Fruit fly (Drosophila melanogaster) whole organism, embryonic: ENCODE results near the gene Hmbs.
A peak's percentile ranks its signal among the peaks of the same experiment; 100 is the strongest.

Source experiments
- Ada2b ChIP-seq: fragments of 200-800 bp; sonication (Bioruptor generic); IDR thresholded peaks from 2 replicates; pipeline ENCODE4 v1.3.6; 2022; ENCODE audit warnings: missing biosample characterization, missing genetic modification characterization
- Bteb2 ChIP-seq: fragments of 200-800 bp; sonication (Bioruptor generic); optimal IDR thresholded peaks from 2 replicates; lab custom pipeline; 2016; ENCODE audit warnings: missing biosample characterization, missing genetic modification characterization
- CG10267 ChIP-seq: fragments of 200-800 bp; sonication (Bioruptor generic); optimal IDR thresholded peaks from 2 replicates; lab custom pipeline; 2018; ENCODE audit warnings: missing biosample characterization, mild to moderate bottlenecking, missing genetic modification characterization, moderate library complexity
- CG10321 ChIP-seq: fragments of 200-800 bp; sonication (Bioruptor generic); IDR thresholded peaks from 2 replicates; pipeline ENCODE4 v1.3.6; 2022; ENCODE audit warnings: missing biosample characterization, missing genetic modification characterization
- CG10654 ChIP-seq: fragments of 200-800 bp; sonication (Bioruptor generic); optimal IDR thresholded peaks from 2 replicates; lab custom pipeline; 2016; ENCODE audit warnings: missing biosample characterization, missing genetic modification characterization
- CG11504 ChIP-seq: fragments of 200-800 bp; sonication (Bioruptor generic); optimal IDR thresholded peaks from 3 replicates; lab custom pipeline; 2019; ENCODE audit warnings: missing biosample characterization, mild to moderate bottlenecking, missing genetic modification characterization, moderate library complexity
- CG13624 ChIP-seq: fragments of 200-800 bp; sonication (Bioruptor generic); optimal IDR thresholded peaks from 2 replicates; lab custom pipeline; 2016; ENCODE audit warnings: missing biosample characterization, missing genetic modification characterization
- CG13894 ChIP-seq: fragments of 200-800 bp; sonication (Bioruptor generic); optimal IDR thresholded peaks from 3 replicates; lab custom pipeline; 2018; ENCODE audit warnings: missing biosample characterization, mild to moderate bottlenecking, missing genetic modification characterization, moderate library complexity
- CG15073 ChIP-seq: fragments of 200-800 bp; sonication (Bioruptor generic); optimal IDR thresholded peaks from 2 replicates; lab custom pipeline; 2016; ENCODE audit warnings: missing biosample characterization, missing genetic modification characterization
- CG1529 ChIP-seq: fragments of 200-800 bp; sonication (Bioruptor generic); optimal IDR thresholded peaks from 3 replicates; lab custom pipeline; 2018; ENCODE audit warnings: missing biosample characterization, missing genetic modification characterization
- CG17912 ChIP-seq: fragments of 200-800 bp; sonication (Bioruptor generic); optimal IDR thresholded peaks from 2 replicates; lab custom pipeline; 2018; ENCODE audit warnings: missing biosample characterization, mild to moderate bottlenecking, missing genetic modification characterization
- CG2129 ChIP-seq: fragments of 200-800 bp; sonication (Bioruptor generic); IDR thresholded peaks from 2 replicates; pipeline ENCODE4 v1.3.6; 2022; ENCODE audit warnings: missing biosample characterization, missing genetic modification characterization; ENCODE audit not compliant: partially characterized antibody
- CG2678 ChIP-seq: fragments of 200-800 bp; sonication (Bioruptor generic); optimal IDR thresholded peaks from 3 replicates; lab custom pipeline; 2019; ENCODE audit warnings: missing biosample characterization, mild to moderate bottlenecking, missing genetic modification characterization, moderate library complexity
- CG33557 ChIP-seq: fragments of 200-800 bp; sonication (Bioruptor generic); optimal IDR thresholded peaks from 2 replicates; lab custom pipeline; 2019; ENCODE audit warnings: missing biosample characterization, mild to moderate bottlenecking, missing genetic modification characterization, moderate library complexity
- CG42726 ChIP-seq: fragments of 200-800 bp; sonication (Bioruptor generic); IDR thresholded peaks from 2 replicates; pipeline ENCODE4 v1.3.6; 2022; ENCODE audit warnings: missing biosample characterization, missing genetic modification characterization; ENCODE audit not compliant: partially characterized antibody
- CG4328 ChIP-seq: fragments of 200-800 bp; sonication (Bioruptor generic); optimal IDR thresholded peaks from 3 replicates; lab custom pipeline; 2017; ENCODE audit warnings: missing biosample characterization, missing genetic modification reagents, missing genetic modification characterization
- CG4424 ChIP-seq: fragments of 200-800 bp; sonication (Bioruptor generic); optimal IDR thresholded peaks from 3 replicates; lab custom pipeline; 2016; ENCODE audit warnings: missing biosample characterization, missing genetic modification characterization
- CG6854 ChIP-seq: fragments of 200-800 bp; sonication (Bioruptor generic); optimal IDR thresholded peaks from 3 replicates; lab custom pipeline; 2017; ENCODE audit warnings: missing biosample characterization, mild to moderate bottlenecking, missing genetic modification characterization
- CG7745 ChIP-seq: fragments of 200-800 bp; sonication (Bioruptor generic); optimal IDR thresholded peaks from 2 replicates; lab custom pipeline; 2018; ENCODE audit warnings: missing biosample characterization, mild to moderate bottlenecking, missing genetic modification characterization, moderate library complexity
- CG8290 ChIP-seq, 3 experiments: fragments of 200-800 bp; sonication (Bioruptor generic); optimal IDR thresholded peaks; 2 replicates each; lab custom pipeline; 2016 to 2019; ENCODE audit warnings: missing biosample characterization in 3 of 3, missing genetic modification characterization in 3 of 3, mild to moderate bottlenecking in 2 of 3, moderate library complexity in 1 of 3
- CG8388 ChIP-seq: fragments of 200-800 bp; sonication (Bioruptor generic); optimal IDR thresholded peaks from 2 replicates; lab custom pipeline; 2019; ENCODE audit warnings: missing biosample characterization, mild to moderate bottlenecking, missing genetic modification characterization, moderate library complexity
- CG9876 ChIP-seq: fragments of 200-800 bp; sonication (Bioruptor generic); optimal IDR thresholded peaks from 2 replicates; lab custom pipeline; 2016; ENCODE audit warnings: missing biosample characterization, missing genetic modification characterization
- Camta ChIP-seq: fragments of 200-800 bp; sonication (Bioruptor generic); optimal IDR thresholded peaks from 2 replicates; lab custom pipeline; 2016; ENCODE audit warnings: missing biosample characterization, missing genetic modification characterization
- Dbx ChIP-seq: fragments of 200-800 bp; sonication (Bioruptor generic); IDR thresholded peaks from 3 replicates; pipeline ENCODE4 v1.3.6; 2022; ENCODE audit warnings: missing biosample characterization, missing genetic modification characterization
- Dref ChIP-seq: fragments of 200-800 bp; sonication (Bioruptor generic); IDR thresholded peaks from 2 replicates; pipeline ENCODE4 v1.3.6; 2022; ENCODE audit warnings: missing biosample characterization, missing genetic modification characterization
- GATAe ChIP-seq: fragments of 200-800 bp; sonication (Bioruptor generic); conservative IDR thresholded peaks from 2 replicates; pipeline ENCODE4 v1.3.6; 2022; ENCODE audit warnings: missing biosample characterization, missing genetic modification characterization
- Pdp1 ChIP-seq, 2 experiments: fragments of 200-800 bp; sonication (Bioruptor generic); optimal IDR thresholded peaks; 3 replicates each; lab custom pipeline; 2016; ENCODE audit warnings: missing biosample characterization in 2 of 2, missing genetic modification characterization in 2 of 2, mild to moderate bottlenecking in 1 of 2, moderate library complexity in 1 of 2
- Vsx1 ChIP-seq: fragments of 200-800 bp; sonication (Bioruptor generic); optimal IDR thresholded peaks from 2 replicates; lab custom pipeline; 2017; ENCODE audit warnings: missing biosample characterization, mild to moderate bottlenecking, missing genetic modification characterization, missing genetic modification reagents
- ara ChIP-seq: fragments of 200-800 bp; sonication (Bioruptor generic); IDR thresholded peaks from 2 replicates; pipeline ENCODE4 v1.3.6; 2022; ENCODE audit warnings: missing biosample characterization, missing genetic modification characterization
- dan ChIP-seq: fragments of 200-800 bp; sonication (Bioruptor generic); IDR thresholded peaks from 2 replicates; pipeline ENCODE4 v1.3.6; 2022; ENCODE audit warnings: missing biosample characterization, missing genetic modification characterization
- dm ChIP-seq: fragments of 200-800 bp; sonication (Bioruptor generic); optimal IDR thresholded peaks from 3 replicates; lab custom pipeline; 2016; ENCODE audit warnings: missing biosample characterization, missing genetic modification characterization
- dpn ChIP-seq, 2 experiments: fragments of 200-800 bp; sonication (Bioruptor generic); optimal IDR thresholded peaks; 3 replicates each; lab custom pipeline; 2016; ENCODE audit warnings: missing biosample characterization in 2 of 2, missing genetic modification characterization in 2 of 2
- emc ChIP-seq: fragments of 200-800 bp; sonication (Bioruptor generic); optimal IDR thresholded peaks from 2 replicates; lab custom pipeline; 2016; ENCODE audit warnings: missing biosample characterization, missing genetic modification characterization
- exex ChIP-seq: fragments of 200-800 bp; sonication (Bioruptor generic); optimal IDR thresholded peaks from 4 replicates; lab custom pipeline; 2018; ENCODE audit warnings: missing biosample characterization, mild to moderate bottlenecking, missing genetic modification characterization, moderate library complexity
- ftz-f1 ChIP-seq: fragments of 200-800 bp; sonication (Bioruptor generic); optimal IDR thresholded peaks from 2 replicates; lab custom pipeline; 2016; ENCODE audit warnings: missing biosample characterization, missing genetic modification characterization
- fu2 ChIP-seq: fragments of 200-800 bp; sonication (Bioruptor generic); optimal IDR thresholded peaks from 2 replicates; lab custom pipeline; 2016; ENCODE audit warnings: missing biosample characterization, missing genetic modification characterization
- gcm ChIP-seq: fragments of 200-800 bp; sonication (Bioruptor generic); optimal IDR thresholded peaks from 2 replicates; lab custom pipeline; 2019; ENCODE audit warnings: missing biosample characterization, mild to moderate bottlenecking, missing genetic modification characterization, moderate library complexity
- hbn ChIP-seq: fragments of 200-800 bp; sonication (Bioruptor generic); IDR thresholded peaks from 2 replicates; pipeline ENCODE4 v1.3.6; 2022; ENCODE audit warnings: missing biosample characterization, missing genetic modification characterization; ENCODE audit not compliant: partially characterized antibody
- klu ChIP-seq: fragments of 200-800 bp; sonication (Bioruptor generic); IDR thresholded peaks from 2 replicates; pipeline ENCODE4 v1.3.6; 2022; ENCODE audit warnings: missing biosample characterization, missing genetic modification characterization
- kni ChIP-seq: fragments of 200-800 bp; sonication (Bioruptor generic); optimal IDR thresholded peaks from 3 replicates; lab custom pipeline; 2017; ENCODE audit warnings: mild to moderate bottlenecking, missing biosample characterization, missing genetic modification reagents, missing genetic modification characterization
- mam ChIP-seq: fragments of 200-800 bp; sonication (Bioruptor generic); optimal IDR thresholded peaks from 3 replicates; lab custom pipeline; 2016; ENCODE audit warnings: missing biosample characterization, missing genetic modification characterization
- pb ChIP-seq: fragments of 200-800 bp; sonication (Bioruptor generic); optimal IDR thresholded peaks from 3 replicates; lab custom pipeline; 2016; ENCODE audit warnings: missing biosample characterization, missing genetic modification characterization
- pnt ChIP-seq: fragments of 200-800 bp; sonication (Bioruptor generic); optimal IDR thresholded peaks from 3 replicates; lab custom pipeline; 2016; ENCODE audit warnings: missing biosample characterization, missing genetic modification characterization
- prd ChIP-seq, 3 experiments: fragments of >200 bp in 2 of 3; fragments of 200-800 bp in 1 of 3; sonication (Bioruptor generic) in 1 of 3; optimal IDR thresholded peaks in 2 of 3; IDR thresholded peaks in 1 of 3; 2 replicates in 2 of 3; 3 replicates in 1 of 3; pipeline versions ENCODE4 v1.3.6 to Lab custom; 2017 to 2022; ENCODE audit warnings: missing biosample characterization in 1 of 3, missing genetic modification characterization in 1 of 3
- pzg ChIP-seq: fragments of 200-800 bp; sonication (Bioruptor generic); optimal IDR thresholded peaks from 3 replicates; lab custom pipeline; 2018; ENCODE audit warnings: missing biosample characterization, mild to moderate bottlenecking, missing genetic modification characterization, moderate library complexity
- sc ChIP-seq, 3 experiments: fragments of >200 bp in 2 of 3; fragments of 200-800 bp in 1 of 3; sonication (Bioruptor generic) in 1 of 3; optimal IDR thresholded peaks; 2 replicates in 2 of 3; 3 replicates in 1 of 3; lab custom pipeline; 2017; ENCODE audit warnings: mild to moderate bottlenecking in 1 of 3, missing biosample characterization in 1 of 3, missing genetic modification characterization in 1 of 3, missing genetic modification reagents in 1 of 3
- tin ChIP-seq: fragments of 200-800 bp; sonication (Bioruptor generic); optimal IDR thresholded peaks from 3 replicates; lab custom pipeline; 2016; ENCODE audit warnings: missing biosample characterization, missing genetic modification characterization
- vvl ChIP-seq: fragments of 200-800 bp; sonication (Bioruptor generic); IDR thresholded peaks from 2 replicates; pipeline ENCODE4 v1.3.6; 2022; ENCODE audit warnings: missing biosample characterization, missing genetic modification characterization
- wek ChIP-seq: fragments of 200-800 bp; sonication (Bioruptor generic); optimal IDR thresholded peaks from 3 replicates; lab custom pipeline; 2018; ENCODE audit warnings: missing biosample characterization, mild to moderate bottlenecking, missing genetic modification characterization, moderate library complexity

Gene Hmbs

dm6 chr3L:1368201-1368617 is 33.5 kb downstream of the Hmbs start (continued):
- TF ChIP-seq CG13894 (peak; percentile 61), CG4424 (GFP tag; lab: Kevin White, UChicago) (peak; percentile 87), CG2678 (tag; lab: Kevin White, UChicago) (peak; percentile 83), CG1529 (GFP tag; lab: Kevin White, UChicago) (peak; percentile 56), CG10654 (peak; percentile 43), CG15073 (GFP tag; lab: Kevin White, UChicago) (no peak), pzg (GFP tag; lab: Kevin White, UChicago) (no peak), vvl (GFP tag; lab: Robert Waterston, UW) (peak; percentile 91), emc (peak; percentile 47), Ada2b (GFP tag; lab: Robert Waterston, UW) (peak; percentile 81), pb (GFP tag; lab: Kevin White, UChicago) (peak; percentile 57), CG8388 (GFP tag; lab: Kevin White, UChicago) (peak; percentile 54), ftz-f1 (GFP tag; lab: Kevin White, UChicago) (peak; percentile 22), GATAe (GFP tag; lab: Robert Waterston, UW) (peak; percentile 55), dm (peak; percentile 49), CG33557 (peak; percentile 15), kni (GFP tag; lab: Kevin White, UChicago) (no peak), CG10267 (tag; lab: Kevin White, UChicago) (peak; percentile 76), CG10321 (GFP tag; lab: Robert Waterston, UW) (no peak; the same call in 1 of the 2 replicates), CG17912 (no peak), dan (GFP tag; lab: Robert Waterston, UW) (peak; percentile 79; the same call in 1 of the 2 replicates), CG8290 (GFP tag; optimal IDR thresholded peaks at IDR 0.05; lab: Kevin White, UChicago) (peak; percentile 58), CG8290 (tag; optimal IDR thresholded peaks at IDR 0.05; lab: Kevin White, UChicago) (peak in 1 of 2 experiments; percentile 89), exex (tag; lab: Kevin White, UChicago) (peak; percentile 62), CG7745 (peak; percentile 40), CG6854 (GFP tag; lab: Kevin White, UChicago) (no peak), pnt (GFP tag; lab: Kevin White, UChicago) (peak; percentile 77), CG42726 (GFP tag; lab: Robert Waterston, UW) (no peak), Dref (0 out of 2 replicates have a peak, but pooled peaks have one; percentile 27), CG4328 (GFP tag; lab: Kevin White, UChicago) (no peak), wek (no peak), klu (peak; percentile 60), Bteb2 (GFP tag; lab: Kevin White, UChicago) (peak; percentile 35), Camta (GFP tag; lab: Kevin White, UChicago) (peak; percentile 75), CG2129 (GFP tag; lab: Robert Waterston, UW) (no peak), prd (optimal IDR thresholded peaks at IDR 0.05; lab: Kevin White, UChicago) (no peak), prd (GFP tag; IDR thresholded peaks at IDR 0.05; lab: Robert Waterston, UW) (peak; percentile 98), fu2 (GFP tag; lab: Kevin White, UChicago) (no peak), tin (peak; percentile 73), mam (GFP tag; lab: Kevin White, UChicago) (peak; percentile 88), sc (optimal IDR thresholded peaks at IDR 0.05; lab: Kevin White, UChicago) (no peak), sc (GFP tag; optimal IDR thresholded peaks at IDR 0.05; lab: Kevin White, UChicago) (peak; percentile 51), gcm (GFP tag; lab: Kevin White, UChicago) (peak; percentile 20), CG11504 (tag; lab: Kevin White, UChicago) (peak; percentile 74), CG13624 (GFP tag; lab: Kevin White, UChicago) (peak; percentile 91), Dbx (GFP tag; lab: Robert Waterston, UW) (peak; percentile 84), dpn (GFP tag; optimal IDR thresholded peaks at IDR 0.05; lab: Kevin White, UChicago) (peak; percentile 79 to 84), CG9876 (GFP tag; lab: Kevin White, UChicago) (peak; percentile 63), ara (GFP tag; lab: Robert Waterston, UW) (peak; percentile 94), hbn (GFP tag; lab: Robert Waterston, UW) (no peak), Pdp1 (GFP tag; optimal IDR thresholded peaks at IDR 0.05; lab: Kevin White, UChicago) (peak; percentile 74 to 76), Vsx1 (GFP tag; lab: Kevin White, UChicago) (no peak)
